Fruit fly (Drosophila melanogaster): Measurements from ENCODE around the gene Inx2.

Inx2 gene

dm6 chrX:7000444-7001134 lies 2.1 kb downstream of the Inx2 start:
- TF ChIP-seq usp (GFP tag; optimal IDR thresholded peaks at IDR 0.05) = no peak
- TF ChIP-seq foxo (GFP tag; optimal IDR thresholded peaks at IDR 0.05) = no peak
- no peak for TF ChIP-seq ey (GFP tag; optimal IDR thresholded peaks at IDR 0.05)
- no peak for TF ChIP-seq N (GFP tag; optimal IDR thresholded peaks at IDR 0.05)
- no peak for TF ChIP-seq lola (GFP tag; optimal IDR thresholded peaks at IDR 0.05)
- no peak for TF ChIP-seq Abd-B (GFP tag; optimal IDR thresholded peaks at IDR 0.05)
- no peak for TF ChIP-seq Hr78 (GFP tag; optimal IDR thresholded peaks at IDR 0.05)
- TF ChIP-seq woc (GFP tag; optimal IDR thresholded peaks at IDR 0.05) = peak; percentile 86
- TF ChIP-seq Myc (optimal IDR thresholded peaks at IDR 0.05) = no peak
- peak; percentile 29 for TF ChIP-seq Sp1 (GFP tag; optimal IDR thresholded peaks at IDR 0.05)
- no peak for TF ChIP-seq pan (optimal IDR thresholded peaks at IDR 0.05)
- TF ChIP-seq GATAd (GFP tag; optimal IDR thresholded peaks at IDR 0.05) = no peak
- no peak for TF ChIP-seq CrebA (GFP tag; optimal IDR thresholded peaks at IDR 0.05; ENCODE audit: borderline replicate concordance)
- TF ChIP-seq Jra (GFP tag; optimal IDR thresholded peaks at IDR 0.05) = no peak
- no peak for TF ChIP-seq CG9705 (GFP tag; optimal IDR thresholded peaks at IDR 0.05)
- no peak for TF ChIP-seq sage (GFP tag; optimal IDR thresholded peaks at IDR 0.05)
- TF ChIP-seq Rel (GFP tag; optimal IDR thresholded peaks at IDR 0.05) = no peak
- no peak for TF ChIP-seq Rel (tag; optimal IDR thresholded peaks at IDR 0.05)
- TF ChIP-seq fru (GFP tag; optimal IDR thresholded peaks at IDR 0.05) = peak; percentile 57
- no peak for TF ChIP-seq CG32264 (GFP tag; optimal IDR thresholded peaks at IDR 0.05)
- no peak for TF ChIP-seq Mio (GFP tag; optimal IDR thresholded peaks at IDR 0.05)
- TF ChIP-seq Hr83 (GFP tag; optimal IDR thresholded peaks at IDR 0.05; ENCODE audit: poor library complexity, severe bottlenecking) = no peak
- TF ChIP-seq dsf (GFP tag; optimal IDR thresholded peaks at IDR 0.05; ENCODE audit: borderline replicate concordance) = no peak
- peak; percentile 63 for TF ChIP-seq Vsx2 (GFP tag; optimal IDR thresholded peaks at IDR 0.05; ENCODE audit: partially characterized antibody)
- peak; percentile 55 for TF ChIP-seq psq (GFP tag; optimal IDR thresholded peaks at IDR 0.05)
- TF ChIP-seq h (GFP tag; optimal IDR thresholded peaks at IDR 0.05) = no peak
- TF ChIP-seq Hnf4 (GFP tag; optimal IDR thresholded peaks at IDR 0.05) = no peak
- TF ChIP-seq rgr (GFP tag; optimal IDR thresholded peaks at IDR 0.05) = no peak
- TF ChIP-seq dl (GFP tag; optimal IDR thresholded peaks at IDR 0.05; ENCODE audit: insufficient read depth in 1 of 2, partially characterized antibody in 2 of 2) = peak; percentile 19 to 20
- TF ChIP-seq tai (GFP tag; optimal IDR thresholded peaks at IDR 0.05) = peak; percentile 25
- TF ChIP-seq jim (GFP tag; optimal IDR thresholded peaks at IDR 0.05) = no peak
- no peak for TF ChIP-seq OdsH (GFP tag; optimal IDR thresholded peaks at IDR 0.05)
- TF ChIP-seq dmrt93B (GFP tag; optimal IDR thresholded peaks at IDR 0.05) = no peak
- TF ChIP-seq HLH106 (tag; optimal IDR thresholded peaks at IDR 0.05) = no peak
- TF ChIP-seq Dif (GFP tag; optimal IDR thresholded peaks at IDR 0.05; ENCODE audit: partially characterized antibody) = peak; percentile 51
- no peak for TF ChIP-seq sv (GFP tag; optimal IDR thresholded peaks at IDR 0.05)
- no peak for TF ChIP-seq Dfd (GFP tag; optimal IDR thresholded peaks at IDR 0.05)
- no peak for TF ChIP-seq brk (GFP tag; optimal IDR thresholded peaks at IDR 0.05)
- TF ChIP-seq br (GFP tag; optimal IDR thresholded peaks at IDR 0.05) = no peak

- TF ChIP-seq dsf (GFP tag; optimal IDR thresholded peaks at IDR 0.05; ENCODE audit: borderline replicate concordance) = no peak
- no peak for TF ChIP-seq Mio (GFP tag; optimal IDR thresholded peaks at IDR 0.05)
- TF ChIP-seq GATAd (GFP tag; optimal IDR thresholded peaks at IDR 0.05) = no peak
- TF ChIP-seq br (GFP tag; optimal IDR thresholded peaks at IDR 0.05) = peak; percentile 64
- no peak for TF ChIP-seq Hr78 (GFP tag; optimal IDR thresholded peaks at IDR 0.05)
- TF ChIP-seq CG32264 (GFP tag; optimal IDR thresholded peaks at IDR 0.05) = no peak
- peak; percentile 38 for TF ChIP-seq ey (GFP tag; optimal IDR thresholded peaks at IDR 0.05)
- TF ChIP-seq tai (GFP tag; optimal IDR thresholded peaks at IDR 0.05) = no peak
- peak; percentile 64 for TF ChIP-seq OdsH (GFP tag; optimal IDR thresholded peaks at IDR 0.05)
- TF ChIP-seq usp (GFP tag; optimal IDR thresholded peaks at IDR 0.05) = no peak
- TF ChIP-seq Hnf4 (GFP tag; optimal IDR thresholded peaks at IDR 0.05) = peak; percentile 46
- TF ChIP-seq Sp1 (GFP tag; optimal IDR thresholded peaks at IDR 0.05) = peak; percentile 50
- no peak for TF ChIP-seq Vsx2 (GFP tag; optimal IDR thresholded peaks at IDR 0.05; ENCODE audit: partially characterized antibody)
- TF ChIP-seq woc (GFP tag; optimal IDR thresholded peaks at IDR 0.05) = peak; percentile 57
- no peak for TF ChIP-seq Dfd (GFP tag; optimal IDR thresholded peaks at IDR 0.05)
- TF ChIP-seq brk (GFP tag; optimal IDR thresholded peaks at IDR 0.05) = peak; percentile 48
- TF ChIP-seq lola (GFP tag; optimal IDR thresholded peaks at IDR 0.05) = no peak
- TF ChIP-seq sv (GFP tag; optimal IDR thresholded peaks at IDR 0.05) = no peak
- TF ChIP-seq rgr (GFP tag; optimal IDR thresholded peaks at IDR 0.05) = peak; percentile 72
- no peak for TF ChIP-seq Dif (GFP tag; optimal IDR thresholded peaks at IDR 0.05; ENCODE audit: partially characterized antibody)
- TF ChIP-seq Jra (GFP tag; optimal IDR thresholded peaks at IDR 0.05) = no peak
- no peak for TF ChIP-seq CG9705 (GFP tag; optimal IDR thresholded peaks at IDR 0.05)
- TF ChIP-seq jim (GFP tag; optimal IDR thresholded peaks at IDR 0.05) = no peak
- peak; percentile 50 for TF ChIP-seq fru (GFP tag; optimal IDR thresholded peaks at IDR 0.05)
- peak; percentile 76 for TF ChIP-seq h (GFP tag; optimal IDR thresholded peaks at IDR 0.05)
- no peak for TF ChIP-seq N (GFP tag; optimal IDR thresholded peaks at IDR 0.05)
- TF ChIP-seq HLH106 (tag; optimal IDR thresholded peaks at IDR 0.05) = peak; percentile 65
- peak; percentile 54 for TF ChIP-seq psq (GFP tag; optimal IDR thresholded peaks at IDR 0.05)
- TF ChIP-seq Abd-B (GFP tag; optimal IDR thresholded peaks at IDR 0.05) = no peak
- no peak for TF ChIP-seq Hr83 (GFP tag; optimal IDR thresholded peaks at IDR 0.05; ENCODE audit: poor library complexity, severe bottlenecking)
- TF ChIP-seq CrebA (GFP tag; optimal IDR thresholded peaks at IDR 0.05; ENCODE audit: borderline replicate concordance) = no peak
- peak; percentile 57 for TF ChIP-seq sage (GFP tag; optimal IDR thresholded peaks at IDR 0.05)
- TF ChIP-seq foxo (GFP tag; optimal IDR thresholded peaks at IDR 0.05) = peak in 1 of 2 experiments; percentile 53
- peak; percentile 32 for TF ChIP-seq dmrt93B (GFP tag; optimal IDR thresholded peaks at IDR 0.05)
- no peak for TF ChIP-seq dl (GFP tag; optimal IDR thresholded peaks at IDR 0.05; ENCODE audit: insufficient read depth in 1 of 2, partially characterized antibody in 2 of 2)
- TF ChIP-seq pan (optimal IDR thresholded peaks at IDR 0.05) = no peak
- no peak for TF ChIP-seq Rel (GFP tag; optimal IDR thresholded peaks at IDR 0.05)
- no peak for TF ChIP-seq Rel (tag; optimal IDR thresholded peaks at IDR 0.05)
- no peak for TF ChIP-seq Myc (optimal IDR thresholded peaks at IDR 0.05)
Measured at dm6 chrX:7001135-7001769, 2.8 kb downstream of the Inx2 start.

All from whole organism, wandering third instar larva.